Comparison of ENCODE assay signal across 1 fruit fly cellular context in the genomic region with DNA sequence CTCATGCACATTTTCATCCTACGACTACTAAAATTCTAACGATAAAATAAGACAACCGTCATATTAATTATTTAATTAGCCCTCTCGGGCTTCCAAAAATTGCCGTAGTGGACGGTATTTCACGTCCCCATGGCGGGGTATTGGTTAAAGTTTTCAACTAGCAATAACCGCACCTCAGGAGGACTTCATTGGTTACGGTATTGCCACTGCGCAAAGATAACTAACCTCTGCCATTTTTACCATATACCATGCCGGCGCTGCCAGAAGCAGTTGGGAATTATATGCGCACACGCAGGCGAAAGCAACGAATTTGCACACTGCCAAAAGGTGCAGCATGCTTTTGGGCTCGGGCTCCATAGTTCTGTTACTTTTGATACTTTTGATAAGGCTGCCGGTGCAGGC.
TF ChIP-seq lines count a peak whose summit lies in the region.

No protein-coding gene starts in this region.

TF ChIP-seq in whole organism, embryonic, 481 proteins besides CTCF, POLR2A, EP300 and RAD21 (continued from another document and continues in another):
- TF ChIP-seq Hand (GFP tag; optimal IDR thresholded peaks at IDR 0.05; lab: Kevin White, UChicago) (no peak), ato (GFP tag; IDR thresholded peaks at IDR 0.05; lab: Robert Waterston, UW; ENCODE audit: partially characterized antibody) (0 out of 2 replicates have a peak, but pooled peaks have one; percentile 52), CG1603 (tag; optimal IDR thresholded peaks at IDR 0.05; lab: Kevin White, UChicago) (peak; percentile 34), CG30403 (GFP tag; optimal IDR thresholded peaks at IDR 0.05; lab: Kevin White, UChicago) (peak; percentile 11), sqz (GFP tag; optimal IDR thresholded peaks at IDR 0.05; lab: Kevin White, UChicago) (no peak), Lhr (GFP tag; optimal IDR thresholded peaks at IDR 0.05; lab: Kevin White, UChicago) (no peak), gsb (GFP tag; IDR thresholded peaks at IDR 0.05; lab: Robert Waterston, UW) (no peak), CG34224 (GFP tag; IDR thresholded peaks at IDR 0.05; lab: Robert Waterston, UW; ENCODE audit: partially characterized antibody) (0 out of 3 replicates have a peak, but pooled peaks have one; percentile 37), CG13296 (GFP tag; optimal IDR thresholded peaks at IDR 0.05; lab: Kevin White, UChicago) (no peak), CG17612 (GFP tag; IDR thresholded peaks at IDR 0.05; lab: Robert Waterston, UW) (no peak), sens (GFP tag; lab: Kevin White, UChicago) (peak; percentile 75), sr (GFP tag; IDR thresholded peaks at IDR 0.05; lab: Robert Waterston, UW) (no peak), tna (GFP tag; IDR thresholded peaks at IDR 0.05; lab: Robert Waterston, UW; ENCODE audit: partially characterized antibody) (0 out of 2 replicates have a peak, but pooled peaks have one; percentile 45), lab (GFP tag; optimal IDR thresholded peaks at IDR 0.05; lab: Kevin White, UChicago) (peak; percentile 63), CG11696 (GFP tag; IDR thresholded peaks at IDR 0.05; lab: Robert Waterston, UW) (no peak), Rx (GFP tag; IDR thresholded peaks at IDR 0.05; lab: Robert Waterston, UW) (no peak), stc (GFP tag; IDR thresholded peaks at IDR 0.05; lab: Robert Waterston, UW) (peak; percentile 50; the same call in 1 of the 2 replicates), CG15696 (tag; optimal IDR thresholded peaks at IDR 0.05; lab: Kevin White, UChicago) (peak; percentile 62), CG8359 (GFP tag; optimal IDR thresholded peaks at IDR 0.05; lab: Kevin White, UChicago; ENCODE audit: borderline replicate concordance) (no peak), CG9215 (GFP tag; IDR thresholded peaks at IDR 0.05; lab: Robert Waterston, UW) (no peak), tio (GFP tag; optimal IDR thresholded peaks at IDR 0.05; lab: Kevin White, UChicago) (no peak), tgo (GFP tag; IDR thresholded peaks at IDR 0.05; lab: Robert Waterston, UW) (no peak; the same call in 2 of the 3 replicates), cwo (GFP tag; optimal IDR thresholded peaks at IDR 0.05; lab: Kevin White, UChicago) (no peak), Hr39 (optimal IDR thresholded peaks at IDR 0.05; lab: Kevin White, UChicago) (no peak), run (tag; optimal IDR thresholded peaks at IDR 0.05; lab: Kevin White, UChicago) (no peak), BtbVII (GFP tag; optimal IDR thresholded peaks at IDR 0.05; lab: Kevin White, UChicago) (no peak), CG11560 (tag; IDR thresholded peaks at IDR 0.05; lab: Robert Waterston, UW) (no peak), B-H2 (GFP tag; optimal IDR thresholded peaks at IDR 0.05; lab: Kevin White, UChicago) (peak; percentile 22), vnd (GFP tag; IDR thresholded peaks at IDR 0.05; lab: Robert Waterston, UW; ENCODE audit: partially characterized antibody) (no peak), CG4424 (GFP tag; optimal IDR thresholded peaks at IDR 0.05; lab: Kevin White, UChicago) (peak; percentile 2), NC2β (GFP tag; optimal IDR thresholded peaks at IDR 0.05; lab: Kevin White, UChicago) (peak; percentile 56), CG14667 (GFP tag; IDR thresholded peaks at IDR 0.05; lab: Robert Waterston, UW) (no peak), Asciz (GFP tag; optimal IDR thresholded peaks at IDR 0.05; lab: Kevin White, UChicago) (no peak), CG17568 (GFP tag; optimal IDR thresholded peaks at IDR 0.05; lab: Kevin White, UChicago) (no peak), BEAF-32 (GFP tag; optimal IDR thresholded peaks at IDR 0.05; lab: Kevin White, UChicago) (no peak), CG33557 (GFP tag; optimal IDR thresholded peaks at IDR 0.05; lab: Kevin White, UChicago) (no peak), Med (GFP tag; lab: Kevin White, UChicago) (peak; percentile 94), CG14050 (GFP tag; IDR thresholded peaks at IDR 0.05; lab: Robert Waterston, UW) (0 out of 3 replicates have a peak, but pooled peaks have one; percentile 12), CG10267 (tag; optimal IDR thresholded peaks at IDR 0.05; lab: Kevin White, UChicago) (no peak), Six4 (GFP tag; optimal IDR thresholded peaks at IDR 0.05; lab: Kevin White, UChicago) (no peak), HLH3B (GFP tag; IDR thresholded peaks at IDR 0.05; lab: Robert Waterston, UW) (no peak; the same call in 1 of the 2 replicates), CG9932 (GFP tag; IDR thresholded peaks at IDR 0.05; lab: Robert Waterston, UW) (0 out of 2 replicates have a peak, but pooled peaks have one; percentile 7), CG13775 (GFP tag; optimal IDR thresholded peaks at IDR 0.05; lab: Kevin White, UChicago) (peak; percentile 13), schlank (tag; optimal IDR thresholded peaks at IDR 0.05; lab: Kevin White, UChicago) (no peak), CG18764 (GFP tag; optimal IDR thresholded peaks at IDR 0.05; lab: Kevin White, UChicago) (no peak), CG10979 (tag; optimal IDR thresholded peaks at IDR 0.05; lab: Kevin White, UChicago) (peak; percentile 5), dimm (GFP tag; IDR thresholded peaks at IDR 0.05; lab: Robert Waterston, UW) (no peak), CG31441 (GFP tag; IDR thresholded peaks at IDR 0.05; lab: Robert Waterston, UW) (no peak), CG12236 (GFP tag; optimal IDR thresholded peaks at IDR 0.05; lab: Kevin White, UChicago) (no peak), pb (GFP tag; optimal IDR thresholded peaks at IDR 0.05; lab: Kevin White, UChicago) (peak; percentile 3), CG6689 (GFP tag; IDR thresholded peaks at IDR 0.05; lab: Robert Waterston, UW) (no peak), CG8281 (tag; optimal IDR thresholded peaks at IDR 0.05; lab: Kevin White, UChicago) (no peak), CG1647 (GFP tag; optimal IDR thresholded peaks at IDR 0.05; lab: Kevin White, UChicago) (peak; percentile 54), Dek (tag; optimal IDR thresholded peaks at IDR 0.05; lab: Kevin White, UChicago) (peak; percentile 36), fru (optimal IDR thresholded peaks at IDR 0.05; lab: Kevin White, UChicago) (no peak), CG11247 (GFP tag; IDR thresholded peaks at IDR 0.05; lab: Robert Waterston, UW) (peak; percentile 49; the same call in 1 of the 2 replicates), corto (GFP tag; optimal IDR thresholded peaks at IDR 0.05; lab: Kevin White, UChicago) (no peak), gce (GFP tag; IDR thresholded peaks at IDR 0.05; lab: Robert Waterston, UW) (no peak), Hr78 (GFP tag; optimal IDR thresholded peaks at IDR 0.05; lab: Kevin White, UChicago) (no peak), nmo (GFP tag; optimal IDR thresholded peaks at IDR 0.05; lab: Kevin White, UChicago) (peak; percentile 5), Dfd (GFP tag; optimal IDR thresholded peaks at IDR 0.05; lab: Kevin White, UChicago) (no peak), MBD-R2 (GFP tag; IDR thresholded peaks at IDR 0.05; lab: Robert Waterston, UW) (no peak; the same call in 1 of the 2 replicates), p53 (GFP tag; optimal IDR thresholded peaks at IDR 0.05; lab: Kevin White, UChicago) (no peak), CG12744 (GFP tag; optimal IDR thresholded peaks at IDR 0.05; lab: Kevin White, UChicago) (peak; percentile 10), lov (optimal IDR thresholded peaks at IDR 0.05; lab: Kevin White, UChicago) (no peak), lov (GFP tag; IDR thresholded peaks at IDR 0.05; lab: Robert Waterston, UW) (no peak; the same call in 2 of the 3 replicates), Sry-β (GFP tag; optimal IDR thresholded peaks at IDR 0.05; lab: Kevin White, UChicago) (no peak), eve (GFP tag; optimal IDR thresholded peaks at IDR 0.05; lab: Kevin White, UChicago) (no peak), CHES-1-like (GFP tag; optimal IDR thresholded peaks at IDR 0.05; lab: Kevin White, UChicago) (peak; percentile 40), Adf1 (GFP tag; IDR thresholded peaks at IDR 0.05; lab: Robert Waterston, UW) (0 out of 2 replicates have a peak, but pooled peaks have one; percentile 15), az2 (GFP tag; optimal IDR thresholded peaks at IDR 0.05; lab: Kevin White, UChicago) (no peak), sug (tag; optimal IDR thresholded peaks at IDR 0.05; lab: Kevin White, UChicago) (peak; percentile 64), bsh (GFP tag; optimal IDR thresholded peaks at IDR 0.05; lab: Kevin White, UChicago) (no peak), insv (GFP tag; optimal IDR thresholded peaks at IDR 0.05; lab: Kevin White, UChicago) (peak in 1 of 2 experiments; percentile 0), CG9437 (GFP tag; optimal IDR thresholded peaks at IDR 0.05; lab: Kevin White, UChicago) (no peak), CG34376 (GFP tag; optimal IDR thresholded peaks at IDR 0.05; lab: Kevin White, UChicago) (peak; percentile 60), ind (GFP tag; optimal IDR thresholded peaks at IDR 0.05; lab: Kevin White, UChicago) (peak; percentile 11), CG11723 (GFP tag; optimal IDR thresholded peaks at IDR 0.05; lab: Kevin White, UChicago) (no peak), onecut (GFP tag; IDR thresholded peaks at IDR 0.05; lab: Robert Waterston, UW) (peak; percentile 47), peb (GFP tag; IDR thresholded peaks at IDR 0.05; lab: Robert Waterston, UW) (0 out of 2 replicates have a peak, but pooled peaks have one; percentile 7), CG8944 (GFP tag; optimal IDR thresholded peaks at IDR 0.05; lab: Kevin White, UChicago) (peak; percentile 47), jing (GFP tag; optimal IDR thresholded peaks at IDR 0.05; lab: Kevin White, UChicago) (no peak), tap (tag; optimal IDR thresholded peaks at IDR 0.05; lab: Kevin White, UChicago) (no peak), Mrtf (GFP tag; IDR thresholded peaks at IDR 0.05; lab: Robert Waterston, UW) (no peak), mirr (GFP tag; optimal IDR thresholded peaks at IDR 0.05; lab: Kevin White, UChicago) (no peak), CG7556 (GFP tag; optimal IDR thresholded peaks at IDR 0.05; lab: Kevin White, UChicago) (no peak), Trl (optimal IDR thresholded peaks at IDR 0.05; lab: Kevin White, UChicago) (no peak), Trl (GFP tag; optimal IDR thresholded peaks at IDR 0.05; lab: Kevin White, UChicago) (peak; percentile 38), Nf-YA (GFP tag; IDR thresholded peaks at IDR 0.05; lab: Robert Waterston, UW) (0 out of 2 replicates have a peak, but pooled peaks have one; percentile 57), sd (tag; optimal IDR thresholded peaks at IDR 0.05; lab: Kevin White, UChicago) (no peak), CG1832 (GFP tag; optimal IDR thresholded peaks at IDR 0.05; lab: Kevin White, UChicago) (no peak), wor (GFP tag; IDR thresholded peaks at IDR 0.05; lab: Robert Waterston, UW) (no peak), Camta (GFP tag; optimal IDR thresholded peaks at IDR 0.05; lab: Kevin White, UChicago) (peak; percentile 34), CG10209 (GFP tag; optimal IDR thresholded peaks at IDR 0.05; lab: Kevin White, UChicago) (peak; percentile 53), Ptx1 (GFP tag; IDR thresholded peaks at IDR 0.05; lab: Robert Waterston, UW) (0 out of 2 replicates have a peak, but pooled peaks have one; percentile 27), trh (GFP tag; optimal IDR thresholded peaks at IDR 0.05; lab: Kevin White, UChicago) (no peak), CG14710 (tag; optimal IDR thresholded peaks at IDR 0.05; lab: Kevin White, UChicago) (peak; percentile 21), slp2 (GFP tag; optimal IDR thresholded peaks at IDR 0.05; lab: Kevin White, UChicago) (no peak), bigmax (GFP tag; optimal IDR thresholded peaks at IDR 0.05; lab: Kevin White, UChicago) (peak; percentile 63), Max (GFP tag; optimal IDR thresholded peaks at IDR 0.05; lab: Kevin White, UChicago) (no peak), br (optimal IDR thresholded peaks at IDR 0.05; lab: Kevin White, UChicago) (no peak), bowl (GFP tag; IDR thresholded peaks at IDR 0.05; lab: Robert Waterston, UW) (peak; percentile 15; the same call in 1 of the 2 replicates), eyg (GFP tag; optimal IDR thresholded peaks at IDR 0.05; lab: Kevin White, UChicago) (no peak), E2f1 (GFP tag; IDR thresholded peaks at IDR 0.05; lab: Robert Waterston, UW) (0 out of 2 replicates have a peak, but pooled peaks have one; percentile 26), btn (GFP tag; optimal IDR thresholded peaks at IDR 0.05; lab: Kevin White, UChicago) (peak; percentile 12), CG10366 (GFP tag; IDR thresholded peaks at IDR 0.05; lab: Robert Waterston, UW) (no peak), Ravus (GFP tag; IDR thresholded peaks at IDR 0.05; lab: Robert Waterston, UW) (no peak), NK7.1 (GFP tag; optimal IDR thresholded peaks at IDR 0.05; lab: Kevin White, UChicago) (no peak), sens-2 (GFP tag; IDR thresholded peaks at IDR 0.05; lab: Robert Waterston, UW) (no peak), CG15269 (tag; optimal IDR thresholded peaks at IDR 0.05; lab: Kevin White, UChicago) (no peak), nerfin-1 (tag; optimal IDR thresholded peaks at IDR 0.05; lab: Kevin White, UChicago) (peak; percentile 27), Hr3 (GFP tag; optimal IDR thresholded peaks at IDR 0.05; lab: Kevin White, UChicago) (no peak), CoRest (tag; optimal IDR thresholded peaks at IDR 0.05; lab: Kevin White, UChicago) (no peak), CG10565 (GFP tag; optimal IDR thresholded peaks at IDR 0.05; lab: Kevin White, UChicago) (no peak), gro (GFP tag; optimal IDR thresholded peaks at IDR 0.05; lab: Kevin White, UChicago) (peak; percentile 4), emc (GFP tag; optimal IDR thresholded peaks at IDR 0.05; lab: Kevin White, UChicago) (no peak), CG18262 (tag; optimal IDR thresholded peaks at IDR 0.05; lab: Kevin White, UChicago) (no peak), Dip3 (GFP tag; optimal IDR thresholded peaks at IDR 0.05; lab: Kevin White, UChicago) (peak; percentile 29), CG6765 (GFP tag; optimal IDR thresholded peaks at IDR 0.05; lab: Kevin White, UChicago) (no peak), CG4282 (GFP tag; optimal IDR thresholded peaks at IDR 0.05; lab: Kevin White, UChicago) (peak; percentile 24), exex (tag; optimal IDR thresholded peaks at IDR 0.05; lab: Kevin White, UChicago) (peak; percentile 60), sc (optimal IDR thresholded peaks at IDR 0.05; lab: Kevin White, UChicago) (no peak), sc (GFP tag; optimal IDR thresholded peaks at IDR 0.05; lab: Kevin White, UChicago) (no peak), CG7839 (tag; optimal IDR thresholded peaks at IDR 0.05; lab: Kevin White, UChicago) (peak; percentile 50), row (GFP tag; IDR thresholded peaks at IDR 0.05; lab: Robert Waterston, UW) (0 out of 3 replicates have a peak, but pooled peaks have one; percentile 10), Bteb2 (GFP tag; optimal IDR thresholded peaks at IDR 0.05; lab: Kevin White, UChicago) (peak; percentile 0), CG1233 (GFP tag; optimal IDR thresholded peaks at IDR 0.05; lab: Kevin White, UChicago) (peak; percentile 27)
